Worm (Caenorhabditis elegans): ENCODE results near the gene F40A3.7.

Gene F40A3.7

ce11 chrV:7893812-7894381 is 5.8 kb downstream of the F40A3.7 start, which contains the start of gene F40A3.6 (continued):
- TF ChIP-seq hpl-2 (GFP tag; optimal IDR thresholded peaks at IDR 0.05) (no peak), hlh-4 (tag; optimal IDR thresholded peaks at IDR 0.05) (no peak), zip-4 (GFP tag; optimal IDR thresholded peaks at IDR 0.05) (no peak)

ce11 chrV:7891230-7891629 is 8.4 kb downstream of the F40A3.7 start, which contains the start of gene F40A3.1:
Gene F40A3.1, plus strand, starts transcription at chrV:7891530.
- TF ChIP-seq efl-1 (optimal IDR thresholded peaks at IDR 0.05): no peak
- TF ChIP-seq efl-1 (GFP tag; optimal IDR thresholded peaks at IDR 0.05 in 1 of 2): peak in 1 of 2 experiments; percentile 3
- no peak for TF ChIP-seq ztf-11 (tag; optimal IDR thresholded peaks at IDR 0.05)
- TF ChIP-seq nhr-47 (tag; optimal IDR thresholded peaks at IDR 0.05): no peak
- no peak for TF ChIP-seq nhr-90 (tag; optimal IDR thresholded peaks at IDR 0.05; ENCODE audit: poor library complexity)
- no peak for TF ChIP-seq blmp-1 (tag; optimal IDR thresholded peaks at IDR 0.05)

ce11 chrV:7888036-7888435 is 11.6 kb downstream of the F40A3.7 start:
- TF ChIP-seq efl-1 (optimal IDR thresholded peaks at IDR 0.05) (no peak), efl-1 (GFP tag; optimal IDR thresholded peaks at IDR 0.05 in 1 of 2) (peak in 1 of 2 experiments; percentile 47), nhr-11 (tag; optimal IDR thresholded peaks at IDR 0.05) (no peak), lin-14 (GFP tag; optimal IDR thresholded peaks at IDR 0.05) (peak; percentile 5), elt-2 (tag; optimal IDR thresholded peaks at IDR 0.05) (peak; percentile 40)

ce11 chrV:7884441-7884840 is 15.2 kb downstream of the F40A3.7 start:
- peak; percentile 17 for TF ChIP-seq vab-15 (tag; optimal IDR thresholded peaks at IDR 0.05)
- peak; percentile 52 for TF ChIP-seq egl-13 (tag; optimal IDR thresholded peaks at IDR 0.05)
- TF ChIP-seq nhr-47 (tag; optimal IDR thresholded peaks at IDR 0.05): peak; percentile 36
- no peak for TF ChIP-seq fos-1 (tag; optimal IDR thresholded peaks at IDR 0.05)
- peak; percentile 13 for TF ChIP-seq nhr-71 (tag; optimal IDR thresholded peaks at IDR 0.05)
- TF ChIP-seq Y116A8C.19 (tag; optimal IDR thresholded peaks at IDR 0.05; ENCODE audit: borderline replicate concordance): no peak
- peak; percentile 80 for TF ChIP-seq lin-14 (GFP tag; optimal IDR thresholded peaks at IDR 0.05)

ce11 chrV:7878411-7878964 is 21.2 kb downstream of the F40A3.7 start, which contains the start of gene F40A3.2:
Gene F40A3.2, plus strand, starts transcription at chrV:7878914.
- TF ChIP-seq elt-3 (tag; optimal IDR thresholded peaks at IDR 0.05): peak in 5 of 6 experiments; percentile 21 to 75 (median 49)
- TF ChIP-seq blmp-1 (tag; optimal IDR thresholded peaks at IDR 0.05): peak; percentile 73
- peak; percentile 33 for TF ChIP-seq lin-14 (GFP tag; optimal IDR thresholded peaks at IDR 0.05)
- TF ChIP-seq nhr-20 (tag; optimal IDR thresholded peaks at IDR 0.05): peak; percentile 31
- TF ChIP-seq dsc-1 (tag; optimal IDR thresholded peaks at IDR 0.05): no peak
- TF ChIP-seq ces-1 (GFP tag; optimal IDR thresholded peaks at IDR 0.05): no peak
- TF ChIP-seq unc-86 (tag; optimal IDR thresholded peaks at IDR 0.05): no peak
- TF ChIP-seq nhr-85 (tag): peak; percentile 85
- no peak for TF ChIP-seq unc-130 (tag; optimal IDR thresholded peaks at IDR 0.05)
- TF ChIP-seq lsy-2 (tag; optimal IDR thresholded peaks at IDR 0.05): peak in 1 of 2 experiments; percentile 22
- peak in 1 of 2 experiments; percentile 12 for TF ChIP-seq lin-35 (GFP tag; optimal IDR thresholded peaks at IDR 0.05)
- TF ChIP-seq snu-23 (GFP tag; optimal IDR thresholded peaks at IDR 0.05): peak; percentile 31

- TF ChIP-seq lin-14 (GFP tag; optimal IDR thresholded peaks at IDR 0.05) (peak; percentile 10), nhr-76 (tag; optimal IDR thresholded peaks at IDR 0.05) (no peak), C16A3.4 (tag; optimal IDR thresholded peaks at IDR 0.05) (peak; percentile 2), efl-1 (optimal IDR thresholded peaks at IDR 0.05) (no peak), efl-1 (GFP tag; optimal IDR thresholded peaks at IDR 0.05 in 1 of 2) (peak in 1 of 2 experiments; percentile 11), lsy-2 (tag; optimal IDR thresholded peaks at IDR 0.05) (peak in 1 of 2 experiments; percentile 34), nhr-71 (tag; optimal IDR thresholded peaks at IDR 0.05) (no peak), unc-130 (tag; optimal IDR thresholded peaks at IDR 0.05) (no peak), snu-23 (GFP tag; optimal IDR thresholded peaks at IDR 0.05) (peak; percentile 14), aly-2 (tag; optimal IDR thresholded peaks at IDR 0.05) (no peak), unc-30 (tag; optimal IDR thresholded peaks at IDR 0.05) (no peak), mep-1 (tag; optimal IDR thresholded peaks at IDR 0.05) (peak; percentile 33), ztf-4 (tag; optimal IDR thresholded peaks at IDR 0.05) (no peak), nhr-90 (tag; optimal IDR thresholded peaks at IDR 0.05; ENCODE audit: poor library complexity) (no peak), blmp-1 (tag; optimal IDR thresholded peaks at IDR 0.05) (peak; percentile 22), pax-3 (tag; optimal IDR thresholded peaks at IDR 0.05) (no peak), fos-1 (tag; optimal IDR thresholded peaks at IDR 0.05) (no peak)
Observed at ce11 chrV:7876881-7877475, 22.7 kb downstream of the F40A3.7 start, which contains the start of gene F40A3.3. Gene F40A3.3, plus strand, starts transcription at chrV:7877444.

All from whole organism, L1 larva.